Fruit fly (Drosophila melanogaster) whole organism, prepupa: ENCODE data around the gene Spps.

Experiments
- Blimp-1 ChIP-seq: fragments of 200-800 bp; sonication (Bioruptor generic); optimal IDR thresholded peaks from 3 replicates; lab custom pipeline; 2017; ENCODE audit warnings: missing biosample characterization, missing genetic modification characterization, mild to moderate bottlenecking, moderate library complexity, missing genetic modification reagents
- CG10669 ChIP-seq: fragments of 200-800 bp; sonication (Bioruptor generic); optimal IDR thresholded peaks from 3 replicates; lab custom pipeline; 2018; ENCODE audit warnings: missing biosample characterization, mild to moderate bottlenecking, missing genetic modification characterization, moderate library complexity
- CG16779 ChIP-seq: fragments of 200-800 bp; sonication (Bioruptor generic); optimal IDR thresholded peaks from 3 replicates; lab custom pipeline; 2017; ENCODE audit warnings: missing biosample characterization, mild to moderate bottlenecking, missing genetic modification characterization
- CG6854 ChIP-seq: fragments of 200-800 bp; sonication (Bioruptor generic); optimal IDR thresholded peaks from 2 replicates; lab custom pipeline; 2017; ENCODE audit warnings: missing biosample characterization, mild to moderate bottlenecking, missing genetic modification characterization
- CG8119 ChIP-seq: fragments of 200-800 bp; sonication (Bioruptor generic); IDR thresholded peaks from 3 replicates; pipeline ENCODE4 v1.3.6; 2022; ENCODE audit warnings: missing biosample characterization, missing genetic modification characterization
- CG8319 ChIP-seq: fragments of 200-800 bp; sonication (Bioruptor generic); optimal IDR thresholded peaks from 3 replicates; lab custom pipeline; 2016; ENCODE audit warnings: missing biosample characterization, missing genetic modification characterization
- CG9139 ChIP-seq: fragments of 200-800 bp; sonication (Bioruptor generic); optimal IDR thresholded peaks from 3 replicates; lab custom pipeline; 2017; ENCODE audit warnings: missing biosample characterization, mild to moderate bottlenecking, missing genetic modification characterization
- Lpt ChIP-seq: fragments of 200-800 bp; sonication (Bioruptor generic); optimal IDR thresholded peaks from 3 replicates; lab custom pipeline; 2016; ENCODE audit warnings: missing biosample characterization, missing genetic modification characterization
- OdsH ChIP-seq: fragments of 200-800 bp; sonication (Bioruptor generic); optimal IDR thresholded peaks from 3 replicates; lab custom pipeline; 2016; ENCODE audit warnings: missing biosample characterization, missing genetic modification characterization
- Smox ChIP-seq: fragments of 200-800 bp; sonication (Bioruptor generic); optimal IDR thresholded peaks from 3 replicates; lab custom pipeline; 2016; ENCODE audit warnings: missing biosample characterization, missing genetic modification characterization
- fd85E ChIP-seq: fragments of 200-800 bp; sonication (Bioruptor generic); optimal IDR thresholded peaks from 3 replicates; lab custom pipeline; 2016; ENCODE audit warnings: missing biosample characterization, missing genetic modification characterization
- net ChIP-seq: fragments of 200-800 bp; sonication (Bioruptor generic); optimal IDR thresholded peaks from 3 replicates; lab custom pipeline; 2016; ENCODE audit warnings: missing biosample characterization, missing genetic modification characterization

dm6 chr3R:24258333-24258732 lies 31.6 kb upstream of the Spps start:
- TF ChIP-seq CG8119 (GFP tag; lab: Robert Waterston, UW) (no peak), fd85E (no peak), OdsH (GFP tag; lab: Kevin White, UChicago) (no peak), CG6854 (GFP tag; lab: Kevin White, UChicago) (no peak), CG16779 (no peak), CG8319 (GFP tag; lab: Kevin White, UChicago) (no peak), Smox (GFP tag; lab: Kevin White, UChicago) (no peak), CG9139 (no peak), Blimp-1 (GFP tag; lab: Kevin White, UChicago) (no peak), CG10669 (GFP tag; lab: Kevin White, UChicago) (no peak), Lpt (no peak), net (no peak)
